Worm (Caenorhabditis elegans) whole organism, L4 larva: ENCODE measurements around the gene T22B2.1.
A peak's percentile ranks its signal among the peaks of the same experiment; 100 is the strongest.

Experiments
- F49E8.2 ChIP-seq: sonication (generic microtip); optimal IDR thresholded peaks from 2 replicates; lab custom pipeline; 2016; ENCODE audit warnings: missing compliant biosample characterization, mild to moderate bottlenecking, missing genetic modification characterization, borderline replicate concordance
- R02D3.7 ChIP-seq: fragments of 150-350 bp; sonication (generic microtip); optimal IDR thresholded peaks from 3 replicates; lab custom pipeline; 2014; ENCODE audit warnings: missing biosample characterization, missing genetic modification characterization
- T26A8.4 ChIP-seq: fragments of 200-800 bp; sonication (Bioruptor generic); IDR thresholded peaks from 2 replicates; pipeline ENCODE4 v1.3.6; 2022; ENCODE audit warnings: missing genetic modification characterization, missing compliant biosample characterization
- Y105C5A.15 ChIP-seq: fragments of 200-800 bp; sonication (Bioruptor generic); IDR thresholded peaks from 2 replicates; pipeline ENCODE4 v1.3.6; 2022; ENCODE audit warnings: missing genetic modification characterization, missing compliant biosample characterization
- Y48G9A.11 ChIP-seq: fragments of 200-800 bp; sonication (Bioruptor generic); IDR thresholded peaks from 2 replicates; pipeline ENCODE4 v1.3.6; 2022; ENCODE audit warnings: missing genetic modification reagents, missing genetic modification characterization, missing compliant biosample characterization
- Y75B8A.6 ChIP-seq: fragments of 200-800 bp; sonication (Bioruptor generic); IDR thresholded peaks from 2 replicates; pipeline ENCODE4 v1.3.6; 2022; ENCODE audit warnings: missing genetic modification reagents, missing genetic modification characterization, missing compliant biosample characterization
- aha-1 ChIP-seq: fragments of 150-350 bp; peaks from one replicate; lab custom pipeline; 2014; ENCODE audit warnings: missing biosample characterization, missing genetic modification characterization
- ama-1 ChIP-seq: fragments of 150-350 bp; optimal IDR thresholded peaks from 2 replicates; lab custom pipeline; 2014; ENCODE audit warnings: inconsistent platforms, mixed read lengths
- ceh-82 ChIP-seq: sonication (generic microtip); optimal IDR thresholded peaks from 2 replicates; lab custom pipeline; 2017; ENCODE audit warnings: missing biosample characterization, missing genetic modification characterization
- ces-1 ChIP-seq: fragments of 150-350 bp; sonication (generic microtip); optimal IDR thresholded peaks from 4 replicates; lab custom pipeline; 2014; ENCODE audit warnings: missing biosample characterization, missing genetic modification reagents, missing genetic modification characterization
- daf-12 ChIP-seq: fragments of 150-350 bp; optimal IDR thresholded peaks from 2 replicates; lab custom pipeline; 2014; ENCODE audit warnings: missing biosample characterization, missing genetic modification reagents, missing genetic modification characterization
- daf-16 ChIP-seq, 3 experiments: sonication (generic microtip); optimal IDR thresholded peaks; 2 replicates each; lab custom pipeline; 2016 to 2017; ENCODE audit warnings: missing genetic modification characterization in 3 of 3, missing genetic modification reagents in 3 of 3, mild to moderate bottlenecking in 2 of 3, missing compliant biosample characterization in 2 of 3, missing biosample characterization in 1 of 3, moderate library complexity in 1 of 3
- dmd-8 ChIP-seq: fragments of 200-800 bp; sonication (Bioruptor generic); IDR thresholded peaks from 2 replicates; pipeline ENCODE4 v1.3.6; 2022; ENCODE audit warnings: missing genetic modification characterization, missing compliant biosample characterization
- dpl-1 ChIP-seq: fragments of 150-350 bp; optimal IDR thresholded peaks from 2 replicates; lab custom pipeline; 2014; ENCODE audit warnings: missing biosample characterization, missing genetic modification reagents, missing genetic modification characterization
- duxl-1 ChIP-seq: sonication (generic microtip); optimal IDR thresholded peaks from 2 replicates; lab custom pipeline; 2016; ENCODE audit warnings: mild to moderate bottlenecking, missing genetic modification characterization, moderate library complexity, missing compliant biosample characterization; ENCODE audit not compliant: poor library complexity
- fkh-10 ChIP-seq: fragments of 150-350 bp; optimal IDR thresholded peaks from 2 replicates; lab custom pipeline; 2014; ENCODE audit warnings: missing biosample characterization, missing genetic modification reagents, missing genetic modification characterization
- fos-1 ChIP-seq: fragments of 150-350 bp; optimal IDR thresholded peaks from 2 replicates; lab custom pipeline; 2014; ENCODE audit warnings: missing biosample characterization, missing genetic modification characterization
- gei-8 ChIP-seq: fragments of 200-800 bp; sonication (Bioruptor generic); optimal IDR thresholded peaks from 2 replicates; lab custom pipeline; 2018; ENCODE audit warnings: mild to moderate bottlenecking, missing genetic modification characterization, missing compliant biosample characterization
- hlh-30 ChIP-seq: sonication (generic microtip); optimal IDR thresholded peaks from 2 replicates; lab custom pipeline; 2017; ENCODE audit warnings: antibody characterized with exemption, mild to moderate bottlenecking, missing genetic modification characterization, missing compliant biosample characterization; ENCODE audit not compliant: insufficient read depth
- lin-29 ChIP-seq: fragments of 200-800 bp; sonication (Bioruptor generic); IDR thresholded peaks from 2 replicates; pipeline ENCODE4 v1.3.6; 2022; ENCODE audit warnings: missing genetic modification reagents, missing genetic modification characterization, missing compliant biosample characterization
- lir-3 ChIP-seq: sonication (generic microtip); optimal IDR thresholded peaks from 2 replicates; lab custom pipeline; 2016; ENCODE audit warnings: mild to moderate bottlenecking, missing genetic modification characterization, missing compliant biosample characterization
- madf-5 ChIP-seq, 2 experiments: fragments of 200-800 bp; sonication (Bioruptor generic); IDR thresholded peaks; 2 replicates each; pipeline ENCODE4 v1.3.6; 2022; ENCODE audit warnings: missing compliant biosample characterization in 2 of 2, missing genetic modification characterization in 2 of 2
- mdl-1 ChIP-seq, 2 experiments: fragments of 150-350 bp in 1 of 2; sonication (generic microtip) in 1 of 2; optimal IDR thresholded peaks; 2 replicates each; lab custom pipeline; 2014 to 2017; ENCODE audit warnings: missing biosample characterization in 2 of 2, missing genetic modification characterization in 2 of 2
- mep-1 ChIP-seq: fragments of 150-350 bp; sonication (generic microtip); optimal IDR thresholded peaks from 3 replicates; lab custom pipeline; 2014; ENCODE audit warnings: missing biosample characterization, missing genetic modification characterization
- mxl-2 ChIP-seq: fragments of 200-800 bp; sonication (Bioruptor generic); conservative IDR thresholded peaks from 2 replicates; pipeline ENCODE4 v1.3.6; 2022; ENCODE audit warnings: missing genetic modification reagents, missing genetic modification characterization, missing compliant biosample characterization
- nhr-10 ChIP-seq: fragments of 150-350 bp; optimal IDR thresholded peaks from 2 replicates; lab custom pipeline; 2014; ENCODE audit warnings: missing biosample characterization, missing genetic modification characterization
- nhr-237 ChIP-seq: sonication (generic microtip); optimal IDR thresholded peaks from 2 replicates; lab custom pipeline; 2017; ENCODE audit warnings: missing biosample characterization, missing genetic modification characterization
- nhr-28 ChIP-seq: fragments of 150-350 bp; optimal IDR thresholded peaks from 2 replicates; lab custom pipeline; 2014; ENCODE audit warnings: missing biosample characterization, missing genetic modification characterization
- nhr-41 ChIP-seq: fragments of 200-800 bp; sonication (Bioruptor generic); IDR thresholded peaks from 2 replicates; pipeline ENCODE4 v1.3.6; 2022; ENCODE audit warnings: missing genetic modification reagents, missing genetic modification characterization, missing compliant biosample characterization
- pha-4 ChIP-seq, 2 experiments: fragments of 150-350 bp in 1 of 2; fragments of 200-800 bp in 1 of 2; sonication (Bioruptor generic) in 1 of 2; IDR thresholded peaks in 1 of 2; optimal IDR thresholded peaks in 1 of 2; 2 replicates each; pipeline versions ENCODE4 v1.3.6 to Lab custom; 2014 to 2022; ENCODE audit warnings: missing genetic modification characterization in 2 of 2, missing genetic modification reagents in 2 of 2, missing biosample characterization in 1 of 2, missing compliant biosample characterization in 1 of 2
- skn-1 ChIP-seq: fragments of 150-350 bp; optimal IDR thresholded peaks from 2 replicates; lab custom pipeline; 2014; ENCODE audit warnings: missing biosample characterization, missing genetic modification characterization
- spr-1 ChIP-seq: sonication (generic microtip); optimal IDR thresholded peaks from 2 replicates; lab custom pipeline; 2016; ENCODE audit warnings: mild to moderate bottlenecking, missing genetic modification characterization, missing compliant biosample characterization
- unc-62 ChIP-seq, 3 experiments: fragments of 150-350 bp in 1 of 3; sonication (generic microtip); optimal IDR thresholded peaks in 2 of 3; peaks in 1 of 3; 1 replicate in 1 of 3; 2 replicates in 2 of 3; lab custom pipeline; 2014 to 2017; ENCODE audit warnings: missing biosample characterization in 3 of 3, missing genetic modification characterization in 3 of 3, missing genetic modification reagents in 3 of 3, missing genotype in 1 of 3
- zfp-3 ChIP-seq: fragments of 200-800 bp; sonication (Bioruptor generic); conservative IDR thresholded peaks from 2 replicates; pipeline ENCODE4 v1.3.6; 2022; ENCODE audit warnings: missing genetic modification reagents, missing genetic modification characterization, missing compliant biosample characterization
- zip-11 ChIP-seq: fragments of 200-800 bp; sonication (Bioruptor generic); IDR thresholded peaks from 2 replicates; pipeline ENCODE4 v1.3.6; 2022; ENCODE audit warnings: missing genetic modification characterization, missing compliant biosample characterization
- ztf-7 ChIP-seq: fragments of 150-350 bp; optimal IDR thresholded peaks from 2 replicates; lab custom pipeline; 2014; ENCODE audit warnings: missing biosample characterization, missing genetic modification characterization

Gene T22B2.1

ce11 chrX:3957475-3958204 lies 31.8 kb downstream of the T22B2.1 start:
- peak; percentile 10 for TF ChIP-seq mep-1 (tag; lab: Kevin White, UChicago)
- peak; percentile 68 for TF ChIP-seq fkh-10 (GFP tag; lab: Kevin White, UChicago)
- TF ChIP-seq nhr-28 (tag; lab: Kevin White, UChicago) = no peak
- TF ChIP-seq ces-1 (GFP tag; lab: Kevin White, UChicago) = peak; percentile 92
- TF ChIP-seq gei-8 (GFP tag; lab: Kevin White, UChicago) = no peak
- TF ChIP-seq ama-1 (lab: Kevin White, UChicago) = no peak
- no peak for TF ChIP-seq mxl-2 (GFP tag; lab: Robert Waterston, UW)

DNA sequence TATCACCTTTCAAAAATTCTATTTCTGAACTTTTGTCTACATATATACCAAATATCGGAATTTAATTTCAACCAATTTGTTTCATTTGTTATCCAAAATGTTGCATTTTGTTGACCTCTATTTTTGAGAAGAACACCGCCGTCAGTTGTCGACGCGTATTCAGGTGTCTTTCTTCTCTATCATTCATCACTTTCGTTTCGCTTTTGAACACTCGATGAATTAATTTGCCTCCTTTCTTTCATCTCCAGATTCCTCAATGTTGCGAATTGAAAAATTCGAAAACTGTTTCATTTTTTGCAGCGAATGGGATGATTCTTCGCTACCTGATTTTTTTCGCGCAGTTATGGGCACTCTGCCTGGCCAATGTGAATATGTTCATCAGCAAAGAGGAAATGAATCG lies 32.4 kb downstream of the T22B2.1 start, which contains the start of gene lin-18:
TSS of gene lin-18 (plus strand) at position 301 of the 400 bp plus-strand sequence.
- TF ChIP-seq lin-29 (GFP tag; lab: Robert Waterston, UW) = no peak
- peak in 1 of 2 experiments; percentile 85 for TF ChIP-seq unc-62 (GFP tag; optimal IDR thresholded peaks at IDR 0.05 in 1 of 2; lab: Kevin White, UChicago)
- no peak for TF ChIP-seq unc-62 (tag; optimal IDR thresholded peaks at IDR 0.05; lab: Kevin White, UChicago)

DNA sequence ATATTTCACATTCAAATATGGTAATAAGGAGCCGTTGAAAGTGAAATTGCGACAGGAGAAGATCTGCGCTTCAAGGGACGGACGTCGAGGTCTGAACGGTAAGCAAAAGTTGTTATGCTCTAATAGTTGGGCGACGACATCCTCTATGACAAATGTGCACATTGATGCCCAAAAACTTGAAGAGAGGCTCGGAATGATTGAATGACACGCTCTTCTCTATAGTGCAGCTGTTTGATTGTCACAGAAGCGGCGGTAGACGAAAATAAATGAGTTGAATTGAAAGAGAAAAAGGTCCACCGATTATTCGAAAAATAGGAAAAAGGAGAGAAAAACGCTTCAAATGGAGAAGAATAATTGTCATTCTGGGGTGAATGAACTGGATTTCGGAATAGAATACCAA lies 33.3 kb downstream of the T22B2.1 start:
- TF ChIP-seq T26A8.4 (GFP tag; lab: Robert Waterston, UW) (no peak), unc-62 (GFP tag; optimal IDR thresholded peaks at IDR 0.05 in 1 of 2; lab: Kevin White, UChicago) (peak in 1 of 2 experiments; percentile 84), unc-62 (tag; optimal IDR thresholded peaks at IDR 0.05; lab: Kevin White, UChicago) (no peak), aha-1 (peak; percentile 59)

DNA sequence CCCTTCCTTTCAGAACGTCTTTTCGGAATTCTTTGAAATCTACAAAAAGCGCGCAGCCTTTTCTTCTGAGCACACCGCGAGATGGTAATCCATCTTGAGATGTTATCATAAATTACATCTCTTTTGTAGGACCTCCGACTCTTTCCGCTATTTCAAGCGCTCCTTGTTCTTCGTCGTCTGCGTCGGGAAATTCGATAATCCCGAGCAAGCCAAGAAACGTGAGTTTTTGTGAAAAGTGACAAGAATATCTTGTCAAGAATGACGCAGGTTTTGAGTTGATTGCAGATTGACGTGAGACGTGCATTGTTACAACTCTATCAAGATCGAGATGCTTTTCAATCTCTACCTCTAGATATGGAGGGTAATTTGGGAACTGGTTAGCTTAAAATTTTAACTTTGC lies 34.5 kb downstream of the T22B2.1 start:
- TF ChIP-seq fkh-10 (GFP tag; lab: Kevin White, UChicago) (peak; percentile 51), nhr-41 (GFP tag; lab: Robert Waterston, UW) (no peak), aha-1 (peak; percentile 22), ztf-7 (tag; lab: Kevin White, UChicago) (no peak), zfp-3 (GFP tag; lab: Robert Waterston, UW) (no peak), gei-8 (GFP tag; lab: Kevin White, UChicago) (no peak), Y105C5A.15 (GFP tag; lab: Robert Waterston, UW) (no peak)
- TF ChIP-seq, all 104 proteins: peak for 2

DNA sequence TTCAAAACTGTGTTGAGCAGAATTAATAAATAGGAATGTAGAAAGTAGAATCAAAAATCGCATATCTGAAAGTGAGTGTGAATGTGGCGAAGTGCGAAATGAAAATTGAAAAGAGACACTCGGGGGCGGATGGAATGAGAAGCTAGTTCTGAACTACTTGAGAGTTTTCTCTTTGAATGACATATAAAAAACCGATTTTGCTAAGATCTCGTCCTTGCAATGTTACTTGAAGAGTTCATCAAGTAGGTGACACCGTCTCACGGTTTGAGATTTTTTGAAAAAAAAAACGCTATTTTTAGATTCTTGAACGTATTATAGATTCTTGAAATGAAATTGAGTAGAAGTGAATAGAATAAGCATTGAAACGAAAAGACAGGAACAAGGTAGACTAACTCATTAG lies 40.5 kb downstream of the T22B2.1 start, which contains the start of gene C16B8.2:
TSS of gene C16B8.2 (minus strand) at position 101 of the 400 bp plus-strand sequence.
- TF ChIP-seq nhr-237 (tag; lab: Kevin White, UChicago) (no peak), daf-16 (GFP tag; optimal IDR thresholded peaks at IDR 0.05; lab: Kevin White, UChicago) (no peak), daf-16 (tag; optimal IDR thresholded peaks at IDR 0.05; lab: Kevin White, UChicago) (no peak), lir-3 (no peak), nhr-10 (tag; lab: Kevin White, UChicago) (no peak), nhr-41 (GFP tag; lab: Robert Waterston, UW) (no peak), dpl-1 (no peak), Y75B8A.6 (GFP tag; lab: Robert Waterston, UW) (no peak)

- peak in 1 of 2 experiments; percentile 66 for TF ChIP-seq mdl-1 (tag; optimal IDR thresholded peaks at IDR 0.05; lab: Kevin White, UChicago)
- no peak for TF ChIP-seq F49E8.2 (tag; lab: Kevin White, UChicago)
- TF ChIP-seq Y48G9A.11 (GFP tag; lab: Robert Waterston, UW) = no peak
- no peak for TF ChIP-seq skn-1 (tag; lab: Kevin White, UChicago)
- no peak for TF ChIP-seq ceh-82 (tag; lab: Kevin White, UChicago)
- TF ChIP-seq daf-12 = no peak
- TF ChIP-seq dmd-8 (GFP tag; lab: Robert Waterston, UW) = no peak
- 0 out of 4 replicates have a peak, but pooled peaks of 1 of the 2 experiments have one; percentile 50 for TF ChIP-seq madf-5 (GFP tag; IDR thresholded peaks at IDR 0.05; lab: Robert Waterston, UW)
- no peak for TF ChIP-seq duxl-1
- TF ChIP-seq spr-1 (tag; lab: Kevin White, UChicago) = no peak
- peak; percentile 48 for TF ChIP-seq hlh-30
- no peak for TF ChIP-seq gei-8 (GFP tag; lab: Kevin White, UChicago)
- TF ChIP-seq fos-1 (tag; lab: Kevin White, UChicago) = no peak
- TF ChIP-seq R02D3.7 (tag; lab: Kevin White, UChicago) = no peak
- TF ChIP-seq ama-1 (lab: Kevin White, UChicago) = peak; percentile 46
- no peak for TF ChIP-seq zip-11 (GFP tag; lab: Robert Waterston, UW)
- no peak for TF ChIP-seq pha-4 (GFP tag; IDR thresholded peaks at IDR 0.05; lab: Robert Waterston, UW)
- no peak for TF ChIP-seq pha-4 (tag; optimal IDR thresholded peaks at IDR 0.05; lab: Kevin White, UChicago)
Observed at ce11 chrX:3968209-3968960, 42.5 kb downstream of the T22B2.1 start, which contains the start of gene C16B8.3. Gene C16B8.3, minus strand, starts transcription at chrX:3968634.
